Fruit fly (Drosophila melanogaster): ENCODE data around the gene CG42729.

Gene CG42729

DNA sequence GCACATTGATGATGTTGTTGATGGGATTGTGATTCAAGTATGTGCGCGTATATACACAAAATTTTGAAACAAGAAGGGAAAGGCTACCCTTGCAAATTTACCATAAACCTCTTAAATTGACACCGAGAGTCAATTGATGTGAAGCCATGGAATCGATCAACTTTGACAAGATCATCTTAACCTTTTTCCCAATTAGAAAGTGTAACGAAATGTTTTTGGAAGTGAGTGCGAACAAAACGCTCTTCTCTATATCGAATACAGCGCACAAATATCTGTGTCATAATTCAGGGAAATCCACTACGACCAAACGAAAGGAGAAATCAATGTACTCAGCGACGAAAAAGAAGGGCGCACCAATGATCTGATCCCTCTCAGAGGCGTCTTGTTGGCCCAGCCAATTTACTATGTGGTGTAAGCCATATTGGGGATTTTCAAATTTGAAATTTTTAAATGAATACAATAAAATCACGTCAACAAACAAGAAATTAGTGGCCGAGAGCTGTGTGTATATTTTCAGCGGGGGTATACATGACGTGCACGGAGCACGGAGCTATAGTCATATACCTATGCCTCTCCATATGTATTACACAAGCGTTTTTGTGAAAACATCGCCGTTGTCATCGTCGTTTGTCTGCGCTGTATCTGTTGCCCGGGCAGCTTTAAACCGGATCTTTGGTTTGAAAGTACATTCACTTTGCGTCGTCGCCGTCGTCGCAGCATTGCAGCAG is 6.2 kb upstream of the CG42729 start (continued):
- TF ChIP-seq Blimp-1 (GFP tag; optimal IDR thresholded peaks at IDR 0.05) (peak; percentile 58), trh (GFP tag; optimal IDR thresholded peaks at IDR 0.05) (no peak), CG11696 (GFP tag; IDR thresholded peaks at IDR 0.05) (peak; percentile 28; the same call in 1 of the 2 replicates), CG8924 (tag; optimal IDR thresholded peaks at IDR 0.05) (peak; percentile 43), Med (GFP tag) (peak; percentile 86), CG30403 (GFP tag; optimal IDR thresholded peaks at IDR 0.05) (peak; percentile 45), ssp (GFP tag; IDR thresholded peaks at IDR 0.05) (no peak), Ptx1 (GFP tag; IDR thresholded peaks at IDR 0.05) (peak; percentile 36; the same call in 1 of the 2 replicates), Fer1 (GFP tag; optimal IDR thresholded peaks at IDR 0.05) (peak; percentile 23), CG11504 (tag; optimal IDR thresholded peaks at IDR 0.05) (peak; percentile 59), tio (GFP tag; optimal IDR thresholded peaks at IDR 0.05) (no peak), Sry-δ (GFP tag; optimal IDR thresholded peaks at IDR 0.05) (peak; percentile 2), Ada2b (GFP tag; IDR thresholded peaks at IDR 0.05) (peak; percentile 33; the same call in 1 of the 2 replicates), jigr1 (GFP tag; IDR thresholded peaks at IDR 0.05) (no peak), CG10274 (GFP tag; optimal IDR thresholded peaks at IDR 0.05) (peak; percentile 99), CG3407 (GFP tag; optimal IDR thresholded peaks at IDR 0.05) (peak; percentile 11), CG10431 (GFP tag; optimal IDR thresholded peaks at IDR 0.05) (peak; percentile 74), Chrac-16 (GFP tag; optimal IDR thresholded peaks at IDR 0.05) (peak; percentile 30), Lhr (GFP tag; optimal IDR thresholded peaks at IDR 0.05) (no peak), Usf (GFP tag; optimal IDR thresholded peaks at IDR 0.05) (no peak), dan (GFP tag; IDR thresholded peaks at IDR 0.05) (no peak), CG8089 (GFP tag; optimal IDR thresholded peaks at IDR 0.05) (peak; percentile 10), cas (GFP tag; IDR thresholded peaks at IDR 0.05) (0 out of 2 replicates have a peak, but pooled peaks have one; percentile 5), stwl (tag; optimal IDR thresholded peaks at IDR 0.05) (no peak), E2f1 (GFP tag; IDR thresholded peaks at IDR 0.05) (0 out of 2 replicates have a peak, but pooled peaks have one; percentile 21), CoRest (tag; optimal IDR thresholded peaks at IDR 0.05) (peak; percentile 36), CHES-1-like (GFP tag; optimal IDR thresholded peaks at IDR 0.05) (no peak), CG2875 (GFP tag; optimal IDR thresholded peaks at IDR 0.05) (peak; percentile 32), Gug (GFP tag; IDR thresholded peaks at IDR 0.05) (0 out of 4 replicates have a peak, but pooled peaks have one; percentile 25), CG2678 (tag; optimal IDR thresholded peaks at IDR 0.05) (peak; percentile 44), NC2β (GFP tag; optimal IDR thresholded peaks at IDR 0.05) (no peak), D19B (GFP tag; optimal IDR thresholded peaks at IDR 0.05) (peak; percentile 11), dysf (GFP tag; IDR thresholded peaks at IDR 0.05) (peak; percentile 53), p53 (GFP tag; optimal IDR thresholded peaks at IDR 0.05) (no peak), disco-r (GFP tag; optimal IDR thresholded peaks at IDR 0.05) (peak; percentile 9), CG2199 (GFP tag; IDR thresholded peaks at IDR 0.05) (0 out of 3 replicates have a peak, but pooled peaks have one; percentile 26), inv (GFP tag; IDR thresholded peaks at IDR 0.05; ENCODE audit: partially characterized antibody) (no peak), Abd-B (GFP tag; optimal IDR thresholded peaks at IDR 0.05) (peak; percentile 13), sd (tag; optimal IDR thresholded peaks at IDR 0.05) (no peak), fd96Cb (tag; optimal IDR thresholded peaks at IDR 0.05) (peak; percentile 47), pnt (GFP tag; optimal IDR thresholded peaks at IDR 0.05) (peak; percentile 12), CG17328 (GFP tag; IDR thresholded peaks at IDR 0.05) (peak; percentile 20; the same call in 1 of the 2 replicates), Stat92E (GFP tag; optimal IDR thresholded peaks at IDR 0.05) (no peak), vvl (GFP tag; IDR thresholded peaks at IDR 0.05) (peak; percentile 35; the same call in 1 of the 2 replicates), CG14441 (GFP tag; IDR thresholded peaks at IDR 0.05) (peak; percentile 49; the same call in 1 of the 2 replicates), NFAT (GFP tag; IDR thresholded peaks at IDR 0.05) (0 out of 2 replicates have a peak, but pooled peaks have one; percentile 48), ken (GFP tag; IDR thresholded peaks at IDR 0.05) (peak; percentile 35; the same call in 1 of the 3 replicates), CG5180 (GFP tag; optimal IDR thresholded peaks at IDR 0.05) (peak; percentile 35), CG17186 (GFP tag; optimal IDR thresholded peaks at IDR 0.05) (peak; percentile 30)

Data from whole organism, embryonic.